Worm (Caenorhabditis elegans) whole organism, L4/young adult: ENCODE data around the gene str-220.

ENCODE experiments used
- W03F9.2 ChIP-seq: fragments of 150-350 bp; optimal IDR thresholded peaks from 2 replicates; lab custom pipeline; 2014; ENCODE audit warnings: missing biosample characterization, missing genetic modification characterization
- him-1 ChIP-seq: sonication (generic microtip); optimal IDR thresholded peaks from 2 replicates; lab custom pipeline; 2016; ENCODE audit warnings: missing genotype, missing genetic modification reagents, missing genetic modification characterization, missing compliant biosample characterization

ce11 chrIV:7133983-7134382 lies 37.1 kb downstream of the str-220 start, which contains the start of gene mutd-1:
- TF ChIP-seq him-1 (tag; lab: Kevin White, UChicago) (no peak), W03F9.2 (no peak)
